Fruit fly (Drosophila melanogaster) whole organism, embryonic: ENCODE results near the gene CG14647.
A peak's percentile ranks its signal among the peaks of the same experiment; 100 is the strongest.

Source experiments
- Atf3 ChIP-seq: fragments of 200-800 bp; sonication (Bioruptor generic); optimal IDR thresholded peaks from 3 replicates; lab custom pipeline; 2016; ENCODE audit warnings: missing biosample characterization, missing genetic modification characterization
- CG10147 ChIP-seq: fragments of 200-800 bp; sonication (Bioruptor generic); optimal IDR thresholded peaks from 2 replicates; lab custom pipeline; 2019; ENCODE audit warnings: missing biosample characterization, mild to moderate bottlenecking, missing genetic modification characterization, moderate library complexity
- CG11504 ChIP-seq: fragments of 200-800 bp; sonication (Bioruptor generic); optimal IDR thresholded peaks from 3 replicates; lab custom pipeline; 2019; ENCODE audit warnings: missing biosample characterization, mild to moderate bottlenecking, missing genetic modification characterization, moderate library complexity
- CG12071 ChIP-seq: fragments of 200-800 bp; sonication (Bioruptor generic); optimal IDR thresholded peaks from 3 replicates; lab custom pipeline; 2018; ENCODE audit warnings: missing biosample characterization, mild to moderate bottlenecking, missing genetic modification characterization
- CG12104 ChIP-seq: fragments of 200-800 bp; sonication (Bioruptor generic); optimal IDR thresholded peaks from 3 replicates; lab custom pipeline; 2016; ENCODE audit warnings: missing biosample characterization, missing genetic modification characterization
- CG12219 ChIP-seq: fragments of 200-800 bp; sonication (Bioruptor generic); optimal IDR thresholded peaks from 3 replicates; lab custom pipeline; 2018; ENCODE audit warnings: missing biosample characterization, mild to moderate bottlenecking, missing genetic modification characterization
- CG12299 ChIP-seq: fragments of 200-800 bp; sonication (Bioruptor generic); optimal IDR thresholded peaks from 2 replicates; lab custom pipeline; 2018; ENCODE audit warnings: missing biosample characterization, mild to moderate bottlenecking, missing genetic modification characterization
- CG13287 ChIP-seq: fragments of 200-800 bp; sonication (Bioruptor generic); IDR thresholded peaks from 2 replicates; pipeline ENCODE4 v1.3.6; 2022; ENCODE audit warnings: missing biosample characterization, missing genetic modification characterization; ENCODE audit not compliant: partially characterized antibody
- CG15696 ChIP-seq: fragments of 200-800 bp; sonication (Bioruptor generic); optimal IDR thresholded peaks from 2 replicates; lab custom pipeline; 2019; ENCODE audit warnings: missing biosample characterization, mild to moderate bottlenecking, missing genetic modification characterization, moderate library complexity
- CG1647 ChIP-seq: fragments of 200-800 bp; sonication (Bioruptor generic); optimal IDR thresholded peaks from 3 replicates; lab custom pipeline; 2016; ENCODE audit warnings: missing biosample characterization, missing genetic modification characterization
- CG30020 ChIP-seq: fragments of 200-800 bp; optimal IDR thresholded peaks from 2 replicates; lab custom pipeline; 2019; ENCODE audit warnings: missing biosample characterization, mild to moderate bottlenecking, missing genetic modification characterization, moderate library complexity
- CG30431 ChIP-seq: fragments of 200-800 bp; sonication (Bioruptor generic); optimal IDR thresholded peaks from 2 replicates; lab custom pipeline; 2017; ENCODE audit warnings: missing biosample characterization, missing genetic modification characterization
- CG32772 ChIP-seq: fragments of 200-800 bp; sonication (Bioruptor generic); IDR thresholded peaks from 2 replicates; pipeline ENCODE4 v1.3.6; 2022; ENCODE audit warnings: missing biosample characterization, missing genetic modification characterization
- CG3995 ChIP-seq: fragments of 200-800 bp; sonication (Bioruptor generic); optimal IDR thresholded peaks from 3 replicates; lab custom pipeline; 2016; ENCODE audit warnings: missing biosample characterization, missing genetic modification characterization
- CG6272 ChIP-seq: fragments of 200-800 bp; sonication (Bioruptor generic); IDR thresholded peaks from 2 replicates; pipeline ENCODE4 v1.3.6; 2022; ENCODE audit warnings: missing biosample characterization, missing genetic modification characterization
- CG8388 ChIP-seq: fragments of 200-800 bp; sonication (Bioruptor generic); optimal IDR thresholded peaks from 2 replicates; lab custom pipeline; 2019; ENCODE audit warnings: missing biosample characterization, mild to moderate bottlenecking, missing genetic modification characterization, moderate library complexity
- CG8478 ChIP-seq: fragments of >200 bp; optimal IDR thresholded peaks from 2 replicates; lab custom pipeline; 2018
- Dek ChIP-seq: fragments of 200-800 bp; sonication (Bioruptor generic); optimal IDR thresholded peaks from 3 replicates; lab custom pipeline; 2019; ENCODE audit warnings: missing biosample characterization, mild to moderate bottlenecking, missing genetic modification characterization, moderate library complexity
- Dfd ChIP-seq, 2 experiments: fragments of >200 bp; optimal IDR thresholded peaks; 2 replicates each; lab custom pipeline; 2017; ENCODE audit warnings: missing biosample characterization in 2 of 2, missing genetic modification characterization in 2 of 2
- Dip3 ChIP-seq: fragments of 200-800 bp; sonication (Bioruptor generic); optimal IDR thresholded peaks from 3 replicates; lab custom pipeline; 2016; ENCODE audit warnings: missing biosample characterization, missing genetic modification characterization
- Doc3 ChIP-seq: fragments of 200-800 bp; sonication (Bioruptor generic); IDR thresholded peaks from 3 replicates; pipeline ENCODE4 v1.3.6; 2022; ENCODE audit warnings: missing biosample characterization, missing genetic modification characterization; ENCODE audit not compliant: partially characterized antibody
- Dp ChIP-seq: fragments of 200-800 bp; sonication (Bioruptor generic); optimal IDR thresholded peaks from 2 replicates; lab custom pipeline; 2018; ENCODE audit warnings: missing biosample characterization, mild to moderate bottlenecking, missing genetic modification characterization, moderate library complexity
- Drgx ChIP-seq: fragments of 200-800 bp; sonication (Bioruptor generic); IDR thresholded peaks from 2 replicates; pipeline ENCODE4 v1.3.6; 2022; ENCODE audit warnings: missing biosample characterization, missing genetic modification characterization
- Elba2 ChIP-seq: fragments of 200-800 bp; sonication (Bioruptor generic); optimal IDR thresholded peaks from 3 replicates; lab custom pipeline; 2016; ENCODE audit warnings: missing biosample characterization, missing genetic modification characterization
- Nf-YC ChIP-seq: fragments of 200-800 bp; optimal IDR thresholded peaks from 3 replicates; lab custom pipeline; 2019; ENCODE audit warnings: missing biosample characterization, mild to moderate bottlenecking, missing genetic modification characterization, moderate library complexity
- Optix ChIP-seq: fragments of 200-800 bp; sonication (Bioruptor generic); IDR thresholded peaks from 3 replicates; pipeline ENCODE4 v1.3.6; 2022; ENCODE audit warnings: missing biosample characterization, missing genetic modification characterization
- Sin3A ChIP-seq: fragments of >200 bp; optimal IDR thresholded peaks from 2 replicates; lab custom pipeline; 2018
- amos ChIP-seq: fragments of 200-800 bp; sonication (Bioruptor generic); IDR thresholded peaks from 2 replicates; pipeline ENCODE4 v1.3.6; 2022; ENCODE audit warnings: missing biosample characterization, missing genetic modification characterization; ENCODE audit not compliant: partially characterized antibody
- aop ChIP-seq: fragments of 200-800 bp; sonication (Bioruptor generic); IDR thresholded peaks from 2 replicates; pipeline ENCODE4 v1.3.6; 2022; ENCODE audit warnings: missing biosample characterization, missing genetic modification characterization
- ato ChIP-seq: fragments of 200-800 bp; sonication (Bioruptor generic); IDR thresholded peaks from 2 replicates; pipeline ENCODE4 v1.3.6; 2022; ENCODE audit warnings: missing biosample characterization, missing genetic modification characterization; ENCODE audit not compliant: partially characterized antibody
- bsh ChIP-seq, 2 experiments: fragments of 200-800 bp; sonication (Bioruptor generic); optimal IDR thresholded peaks; 2 replicates each; lab custom pipeline; 2017 to 2018; ENCODE audit warnings: mild to moderate bottlenecking in 2 of 2, missing biosample characterization in 2 of 2, missing genetic modification characterization in 2 of 2, moderate library complexity in 1 of 2
- chif ChIP-seq, 2 experiments: fragments of 200-800 bp; sonication (Bioruptor generic); optimal IDR thresholded peaks; 3 replicates each; lab custom pipeline; 2016; ENCODE audit warnings: missing biosample characterization in 2 of 2, missing genetic modification characterization in 2 of 2
- dpn ChIP-seq, 2 experiments: fragments of 200-800 bp; sonication (Bioruptor generic); optimal IDR thresholded peaks; 3 replicates each; lab custom pipeline; 2016; ENCODE audit warnings: missing biosample characterization in 2 of 2, missing genetic modification characterization in 2 of 2
- gem ChIP-seq: fragments of 200-800 bp; sonication (Bioruptor generic); optimal IDR thresholded peaks from 2 replicates; lab custom pipeline; 2019; ENCODE audit warnings: missing biosample characterization, mild to moderate bottlenecking, missing genetic modification characterization, moderate library complexity
- gro ChIP-seq: fragments of 200-800 bp; sonication (Bioruptor generic); optimal IDR thresholded peaks from 2 replicates; lab custom pipeline; 2016; ENCODE audit warnings: missing biosample characterization, missing genetic modification characterization
- hb ChIP-seq: fragments of 200-800 bp; sonication (Bioruptor generic); IDR thresholded peaks from 3 replicates; pipeline ENCODE4 v1.3.6; 2022; ENCODE audit warnings: missing biosample characterization, missing genetic modification characterization; ENCODE audit not compliant: partially characterized antibody
- ind ChIP-seq: fragments of 200-800 bp; sonication (Bioruptor generic); optimal IDR thresholded peaks from 3 replicates; lab custom pipeline; 2016; ENCODE audit warnings: missing biosample characterization, missing genetic modification characterization
- inv ChIP-seq: fragments of 200-800 bp; sonication (Bioruptor generic); IDR thresholded peaks from 2 replicates; pipeline ENCODE4 v1.3.6; 2022; ENCODE audit warnings: missing biosample characterization, missing genetic modification characterization; ENCODE audit not compliant: partially characterized antibody
- mld ChIP-seq: fragments of 200-800 bp; sonication (Bioruptor generic); IDR thresholded peaks from 3 replicates; pipeline ENCODE4 v1.3.6; 2022; ENCODE audit warnings: missing biosample characterization, missing genetic modification characterization; ENCODE audit not compliant: partially characterized antibody
- nerfin-2 ChIP-seq: fragments of 200-800 bp; sonication (Bioruptor generic); IDR thresholded peaks from 2 replicates; pipeline ENCODE4 v1.3.6; 2022; ENCODE audit warnings: missing biosample characterization, missing genetic modification characterization; ENCODE audit not compliant: partially characterized antibody
- onecut ChIP-seq: fragments of 200-800 bp; sonication (Bioruptor generic); IDR thresholded peaks from 2 replicates; pipeline ENCODE4 v1.3.6; 2022; ENCODE audit warnings: missing biosample characterization, missing genetic modification characterization
- prd ChIP-seq, 3 experiments: fragments of >200 bp in 2 of 3; fragments of 200-800 bp in 1 of 3; sonication (Bioruptor generic) in 1 of 3; optimal IDR thresholded peaks in 2 of 3; IDR thresholded peaks in 1 of 3; 2 replicates in 2 of 3; 3 replicates in 1 of 3; pipeline versions ENCODE4 v1.3.6 to Lab custom; 2017 to 2022; ENCODE audit warnings: missing biosample characterization in 1 of 3, missing genetic modification characterization in 1 of 3
- run ChIP-seq: fragments of 200-800 bp; sonication (Bioruptor generic); optimal IDR thresholded peaks from 3 replicates; lab custom pipeline; 2018; ENCODE audit warnings: missing biosample characterization, mild to moderate bottlenecking, missing genetic modification characterization
- sc ChIP-seq, 3 experiments: fragments of >200 bp in 2 of 3; fragments of 200-800 bp in 1 of 3; sonication (Bioruptor generic) in 1 of 3; optimal IDR thresholded peaks; 2 replicates in 2 of 3; 3 replicates in 1 of 3; lab custom pipeline; 2017; ENCODE audit warnings: mild to moderate bottlenecking in 1 of 3, missing biosample characterization in 1 of 3, missing genetic modification characterization in 1 of 3, missing genetic modification reagents in 1 of 3
- seq ChIP-seq: fragments of 200-800 bp; sonication (Bioruptor generic); IDR thresholded peaks from 2 replicates; pipeline ENCODE4 v1.3.6; 2022; ENCODE audit warnings: missing biosample characterization, missing genetic modification characterization
- slou ChIP-seq: fragments of 200-800 bp; sonication (Bioruptor generic); optimal IDR thresholded peaks from 3 replicates; lab custom pipeline; 2016; ENCODE audit warnings: missing biosample characterization, missing genetic modification characterization
- so ChIP-seq: fragments of 200-800 bp; sonication (Bioruptor generic); IDR thresholded peaks from 3 replicates; pipeline ENCODE4 v1.3.6; 2022; ENCODE audit warnings: missing biosample characterization, missing genetic modification characterization
- tio ChIP-seq: fragments of 200-800 bp; sonication (Bioruptor generic); optimal IDR thresholded peaks from 2 replicates; lab custom pipeline; 2017; ENCODE audit warnings: missing biosample characterization, missing genetic modification characterization, inconsistent platforms
- twi ChIP-seq: fragments of 200-800 bp; optimal IDR thresholded peaks from 2 replicates; lab custom pipeline; 2019; ENCODE audit warnings: missing biosample characterization, mild to moderate bottlenecking, missing genetic modification characterization, moderate library complexity
- wor ChIP-seq: fragments of 200-800 bp; sonication (Bioruptor generic); IDR thresholded peaks from 2 replicates; pipeline ENCODE4 v1.3.6; 2022; ENCODE audit warnings: missing biosample characterization, missing genetic modification characterization
- yki ChIP-seq: fragments of >200 bp; optimal IDR thresholded peaks from 3 replicates; lab custom pipeline; 2018

CG14647 gene

dm6 chr3R:4390133-4390532 is 10.2 kb upstream of the CG14647 start, which contains the start of gene CG14646 (continued):
- TF ChIP-seq sc (optimal IDR thresholded peaks at IDR 0.05; lab: Kevin White, UChicago) (no peak), sc (GFP tag; optimal IDR thresholded peaks at IDR 0.05; lab: Kevin White, UChicago) (no peak), Dfd (GFP tag; optimal IDR thresholded peaks at IDR 0.05; lab: Kevin White, UChicago) (no peak), Doc3 (peak; percentile 87), bsh (GFP tag; optimal IDR thresholded peaks at IDR 0.05; lab: Kevin White, UChicago) (no peak), CG8478 (no peak), CG12104 (GFP tag; lab: Kevin White, UChicago) (no peak), CG12299 (tag; lab: Kevin White, UChicago) (no peak), prd (optimal IDR thresholded peaks at IDR 0.05; lab: Kevin White, UChicago) (no peak), prd (GFP tag; IDR thresholded peaks at IDR 0.05; lab: Robert Waterston, UW) (no peak), gro (GFP tag; lab: Kevin White, UChicago) (no peak), Elba2 (GFP tag; lab: Kevin White, UChicago) (no peak), onecut (no peak), yki (lab: Kevin White, UChicago) (no peak), Drgx (GFP tag; lab: Robert Waterston, UW) (no peak), ind (GFP tag; lab: Kevin White, UChicago) (no peak), run (tag; lab: Kevin White, UChicago) (no peak), CG15696 (tag; lab: Kevin White, UChicago) (no peak), hb (peak; percentile 78), CG13287 (GFP tag; lab: Robert Waterston, UW) (peak; percentile 95), CG32772 (GFP tag; lab: Robert Waterston, UW) (no peak), tio (GFP tag; lab: Kevin White, UChicago) (no peak), Nf-YC (no peak), CG12071 (GFP tag; lab: Kevin White, UChicago) (no peak), nerfin-2 (GFP tag; lab: Robert Waterston, UW) (peak; percentile 70), so (no peak), gem (tag; lab: Kevin White, UChicago) (no peak), aop (GFP tag; lab: Robert Waterston, UW) (no peak), Atf3 (GFP tag; lab: Kevin White, UChicago) (no peak), Dek (tag; lab: Kevin White, UChicago) (no peak), CG12219 (no peak), CG10147 (GFP tag; lab: Kevin White, UChicago) (no peak), chif (GFP tag; optimal IDR thresholded peaks at IDR 0.05; lab: Kevin White, UChicago) (no peak), slou (GFP tag; lab: Kevin White, UChicago) (no peak), mld (peak; percentile 85; the same call in 2 of the 3 replicates), CG30020 (peak; percentile 7), Sin3A (lab: Kevin White, UChicago) (no peak), CG8388 (GFP tag; lab: Kevin White, UChicago) (no peak), CG1647 (GFP tag; lab: Kevin White, UChicago) (no peak), dpn (GFP tag; optimal IDR thresholded peaks at IDR 0.05; lab: Kevin White, UChicago) (no peak), wor (GFP tag; lab: Robert Waterston, UW) (no peak), amos (GFP tag; lab: Robert Waterston, UW) (peak; percentile 92), Dip3 (GFP tag; lab: Kevin White, UChicago) (no peak), seq (GFP tag; lab: Robert Waterston, UW) (no peak), CG6272 (GFP tag; lab: Robert Waterston, UW) (no peak), inv (GFP tag; lab: Robert Waterston, UW) (peak; percentile 65), CG3995 (no peak), Optix (GFP tag; lab: Robert Waterston, UW) (no peak), Dp (GFP tag; lab: Kevin White, UChicago) (peak; percentile 93), CG30431 (GFP tag; lab: Kevin White, UChicago) (no peak), twi (tag; lab: Kevin White, UChicago) (no peak), CG11504 (no peak), ato (GFP tag; lab: Robert Waterston, UW) (peak; percentile 83)
